Worm (Caenorhabditis elegans): Measurements from ENCODE around the gene gst-21.

DNA sequence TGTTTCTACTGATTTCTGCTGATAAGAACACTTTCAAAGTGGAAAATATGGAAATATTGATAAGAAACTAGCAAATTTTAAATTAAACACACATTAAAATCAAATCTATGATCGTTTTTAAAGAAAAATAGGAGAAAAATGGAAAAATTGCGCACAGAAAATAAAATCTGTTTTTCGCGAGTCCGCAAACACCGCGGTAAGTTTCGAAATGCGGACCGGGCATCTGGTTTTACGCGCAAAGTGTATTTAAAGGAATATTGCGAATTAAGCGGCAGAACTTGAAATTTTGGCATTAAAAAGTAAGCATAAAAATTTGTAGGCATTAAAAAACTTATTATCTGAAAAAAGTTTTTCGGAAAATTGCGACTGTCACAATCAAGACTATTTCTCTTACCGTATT lies 41.3 kb upstream of the gst-21 start:
- TF ChIP-seq ztf-25 (GFP tag; IDR thresholded peaks at IDR 0.05), result no peak
- no peak for TF ChIP-seq T26A5.8 (tag; optimal IDR thresholded peaks at IDR 0.05)
- TF ChIP-seq pbrm-1 (GFP tag; IDR thresholded peaks at IDR 0.05), result no peak
- TF ChIP-seq B0261.1 (tag; optimal IDR thresholded peaks at IDR 0.05), result no peak
- TF ChIP-seq lsl-1 (GFP tag; optimal IDR thresholded peaks at IDR 0.05), result peak; percentile 77
- no peak for TF ChIP-seq B0035.1 (tag; optimal IDR thresholded peaks at IDR 0.05)
- no peak for TF ChIP-seq cebp-1 (GFP tag; IDR thresholded peaks at IDR 0.05)
- no peak for TF ChIP-seq cebp-1 (tag; optimal IDR thresholded peaks at IDR 0.05)
- no peak for TF ChIP-seq sptf-2 (GFP tag; optimal IDR thresholded peaks at IDR 0.05)
- TF ChIP-seq Y56A3A.18 (GFP tag; IDR thresholded peaks at IDR 0.05), result no peak
